Worm (Caenorhabditis elegans): Measurements from ENCODE around the gene nra-3.

ce11 chrX:9938091-9938490 lies 6.8 kb upstream of the nra-3 start:
- TF ChIP-seq unc-39 (tag; optimal IDR thresholded peaks at IDR 0.05) (no peak), unc-62 (GFP tag; optimal IDR thresholded peaks at IDR 0.05) (no peak), aly-2 (tag; optimal IDR thresholded peaks at IDR 0.05) (no peak), ceh-16 (tag; optimal IDR thresholded peaks at IDR 0.05) (no peak), snpc-4 (tag; optimal IDR thresholded peaks at IDR 0.05) (no peak), R02D3.7 (tag; optimal IDR thresholded peaks at IDR 0.05) (no peak), nhr-11 (tag; optimal IDR thresholded peaks at IDR 0.05) (no peak), lin-39 (tag; optimal IDR thresholded peaks at IDR 0.05) (no peak), sea-2 (GFP tag; optimal IDR thresholded peaks at IDR 0.05) (no peak), tbx-2 (tag; optimal IDR thresholded peaks at IDR 0.05) (no peak)
